Worm (Caenorhabditis elegans): ENCODE results near the gene F21A3.11.

Gene F21A3.11

ce11 chrV:15553869-15554268, 20.9 kb upstream of the F21A3.11 start:
- peak; percentile 65 for TF ChIP-seq flt-1 (GFP tag; IDR thresholded peaks at IDR 0.05)
- TF ChIP-seq hmbx-1 (tag; optimal IDR thresholded peaks at IDR 0.05), result no peak
- TF ChIP-seq ceh-36 (tag; optimal IDR thresholded peaks at IDR 0.05), result peak; percentile 46
- TF ChIP-seq hnd-1 (tag; optimal IDR thresholded peaks at IDR 0.05), result peak; percentile 41
- TF ChIP-seq sea-1 (GFP tag; conservative IDR thresholded peaks at IDR 0.05), result no peak
- peak; percentile 45; the same call in 1 of the 2 replicates for TF ChIP-seq tbx-37 (GFP tag; conservative IDR thresholded peaks at IDR 0.05)
- no peak for TF ChIP-seq ama-1 (optimal IDR thresholded peaks at IDR 0.05)
- TF ChIP-seq scrt-1 (GFP tag; IDR thresholded peaks at IDR 0.05), result 0 out of 2 replicates have a peak, but pooled peaks have one; percentile 39
- no peak for TF ChIP-seq tra-4 (tag; optimal IDR thresholded peaks at IDR 0.05)
- peak; percentile 67 for TF ChIP-seq tbx-11 (GFP tag; IDR thresholded peaks at IDR 0.05)
- TF ChIP-seq aly-1 (tag; optimal IDR thresholded peaks at IDR 0.05), result no peak
- TF ChIP-seq pes-1 (GFP tag; IDR thresholded peaks at IDR 0.05), result peak; percentile 76
- TF ChIP-seq B0310.2 (tag; optimal IDR thresholded peaks at IDR 0.05), result no peak
- TF ChIP-seq ets-7 (tag; optimal IDR thresholded peaks at IDR 0.05), result no peak
- peak; percentile 15 for TF ChIP-seq F13C5.2 (tag; optimal IDR thresholded peaks at IDR 0.05)
- peak; percentile 17 for TF ChIP-seq ceh-13 (GFP tag; optimal IDR thresholded peaks at IDR 0.05)
- peak; percentile 35 for TF ChIP-seq hmg-4 (GFP tag; optimal IDR thresholded peaks at IDR 0.05)

- TF ChIP-seq F13C5.2 (tag; optimal IDR thresholded peaks at IDR 0.05), result peak; percentile 91
- TF ChIP-seq pes-1 (GFP tag; IDR thresholded peaks at IDR 0.05), result peak; percentile 92
- peak; percentile 92 for TF ChIP-seq scrt-1 (GFP tag; IDR thresholded peaks at IDR 0.05)
- TF ChIP-seq hnd-1 (tag; optimal IDR thresholded peaks at IDR 0.05), result peak; percentile 80
- TF ChIP-seq flt-1 (GFP tag; IDR thresholded peaks at IDR 0.05), result peak; percentile 92
- peak; percentile 59 for TF ChIP-seq hmbx-1 (tag; optimal IDR thresholded peaks at IDR 0.05)
- peak; percentile 92 for TF ChIP-seq tbx-37 (GFP tag; conservative IDR thresholded peaks at IDR 0.05)
- TF ChIP-seq B0310.2 (tag; optimal IDR thresholded peaks at IDR 0.05), result peak; percentile 82
- TF ChIP-seq ama-1 (optimal IDR thresholded peaks at IDR 0.05), result no peak
- peak; percentile 95 for TF ChIP-seq ceh-36 (tag; optimal IDR thresholded peaks at IDR 0.05)
- TF ChIP-seq aly-1 (tag; optimal IDR thresholded peaks at IDR 0.05), result peak; percentile 86
- peak; percentile 77 for TF ChIP-seq ceh-13 (GFP tag; optimal IDR thresholded peaks at IDR 0.05)
- TF ChIP-seq tra-4 (tag; optimal IDR thresholded peaks at IDR 0.05), result peak; percentile 71
- TF ChIP-seq hmg-4 (GFP tag; optimal IDR thresholded peaks at IDR 0.05), result peak; percentile 92
- peak; percentile 89 for TF ChIP-seq sea-1 (GFP tag; conservative IDR thresholded peaks at IDR 0.05)
- peak; percentile 57 for TF ChIP-seq ets-7 (tag; optimal IDR thresholded peaks at IDR 0.05)
- TF ChIP-seq tbx-11 (GFP tag; IDR thresholded peaks at IDR 0.05), result peak; percentile 89
Observed at ce11 chrV:15551642-15552041, 18.6 kb upstream of the F21A3.11 start.

- TF ChIP-seq sea-1 (GFP tag; conservative IDR thresholded peaks at IDR 0.05), result no peak
- TF ChIP-seq flt-1 (GFP tag; IDR thresholded peaks at IDR 0.05), result peak; percentile 11; the same call in 1 of the 2 replicates
- no peak for TF ChIP-seq ama-1 (optimal IDR thresholded peaks at IDR 0.05)
- no peak for TF ChIP-seq scrt-1 (GFP tag; IDR thresholded peaks at IDR 0.05)
- TF ChIP-seq pes-1 (GFP tag; IDR thresholded peaks at IDR 0.05), result 0 out of 2 replicates have a peak, but pooled peaks have one; percentile 48
- no peak for TF ChIP-seq tra-4 (tag; optimal IDR thresholded peaks at IDR 0.05)
- no peak for TF ChIP-seq ceh-13 (GFP tag; optimal IDR thresholded peaks at IDR 0.05)
- TF ChIP-seq hmbx-1 (tag; optimal IDR thresholded peaks at IDR 0.05), result no peak
- TF ChIP-seq ceh-36 (tag; optimal IDR thresholded peaks at IDR 0.05), result peak; percentile 2
Observed at ce11 chrV:15550408-15550807, 17.4 kb upstream of the F21A3.11 start.

- TF ChIP-seq aly-1 (tag; optimal IDR thresholded peaks at IDR 0.05), result no peak
- TF ChIP-seq ceh-36 (tag; optimal IDR thresholded peaks at IDR 0.05), result no peak
- no peak for TF ChIP-seq F13C5.2 (tag; optimal IDR thresholded peaks at IDR 0.05)
- no peak for TF ChIP-seq hmg-4 (GFP tag; optimal IDR thresholded peaks at IDR 0.05)
- no peak for TF ChIP-seq ceh-13 (GFP tag; optimal IDR thresholded peaks at IDR 0.05)
- 0 out of 2 replicates have a peak, but pooled peaks have one; percentile 34 for TF ChIP-seq flt-1 (GFP tag; IDR thresholded peaks at IDR 0.05)
- TF ChIP-seq hnd-1 (tag; optimal IDR thresholded peaks at IDR 0.05), result no peak
- TF ChIP-seq sea-1 (GFP tag; conservative IDR thresholded peaks at IDR 0.05), result no peak
- no peak for TF ChIP-seq ama-1 (optimal IDR thresholded peaks at IDR 0.05)
- TF ChIP-seq pes-1 (GFP tag; IDR thresholded peaks at IDR 0.05), result peak; percentile 65; the same call in 1 of the 2 replicates
- TF ChIP-seq scrt-1 (GFP tag; IDR thresholded peaks at IDR 0.05), result peak; percentile 36; the same call in 1 of the 2 replicates
- TF ChIP-seq tbx-11 (GFP tag; IDR thresholded peaks at IDR 0.05), result peak; percentile 46; the same call in 1 of the 2 replicates
- no peak for TF ChIP-seq ets-7 (tag; optimal IDR thresholded peaks at IDR 0.05)
Observed at ce11 chrV:15547727-15548126, 14.7 kb upstream of the F21A3.11 start.

- TF ChIP-seq pes-1 (GFP tag; IDR thresholded peaks at IDR 0.05), result no peak
- no peak for TF ChIP-seq ama-1 (optimal IDR thresholded peaks at IDR 0.05)
- TF ChIP-seq ceh-36 (tag; optimal IDR thresholded peaks at IDR 0.05), result no peak
- TF ChIP-seq hmbx-1 (tag; optimal IDR thresholded peaks at IDR 0.05), result no peak
- no peak for TF ChIP-seq flt-1 (GFP tag; IDR thresholded peaks at IDR 0.05)
- TF ChIP-seq hnd-1 (tag; optimal IDR thresholded peaks at IDR 0.05), result no peak
- TF ChIP-seq scrt-1 (GFP tag; IDR thresholded peaks at IDR 0.05), result no peak
- no peak for TF ChIP-seq tbx-11 (GFP tag; IDR thresholded peaks at IDR 0.05)
- no peak for TF ChIP-seq sea-1 (GFP tag; conservative IDR thresholded peaks at IDR 0.05)
- TF ChIP-seq tbx-37 (GFP tag; conservative IDR thresholded peaks at IDR 0.05), result no peak
- no peak for TF ChIP-seq B0310.2 (tag; optimal IDR thresholded peaks at IDR 0.05)
- no peak for TF ChIP-seq ets-7 (tag; optimal IDR thresholded peaks at IDR 0.05)
- TF ChIP-seq tra-4 (tag; optimal IDR thresholded peaks at IDR 0.05), result no peak
- TF ChIP-seq aly-1 (tag; optimal IDR thresholded peaks at IDR 0.05), result no peak
- TF ChIP-seq F13C5.2 (tag; optimal IDR thresholded peaks at IDR 0.05), result no peak
- no peak for TF ChIP-seq ceh-13 (GFP tag; optimal IDR thresholded peaks at IDR 0.05)
- TF ChIP-seq hmg-4 (GFP tag; optimal IDR thresholded peaks at IDR 0.05), result no peak
Observed at ce11 chrV:15544898-15545297, 11.9 kb upstream of the F21A3.11 start, which contains the start of gene glb-14. TSS of gene glb-14 (minus strand) at chrV:15544994.

ce11 chrV:15543252-15543651, 10.2 kb upstream of the F21A3.11 start:
- TF ChIP-seq hmbx-1 (tag; optimal IDR thresholded peaks at IDR 0.05) (no peak), tra-4 (tag; optimal IDR thresholded peaks at IDR 0.05) (no peak), scrt-1 (GFP tag; IDR thresholded peaks at IDR 0.05) (no peak)

ce11 chrV:15537923-15538322, 4.9 kb upstream of the F21A3.11 start, which contains the start of gene prde-1:
TSS of gene prde-1 (plus strand) at chrV:15538244.
- no peak for TF ChIP-seq ets-7 (tag; optimal IDR thresholded peaks at IDR 0.05)
- no peak for TF ChIP-seq tra-4 (tag; optimal IDR thresholded peaks at IDR 0.05)
- TF ChIP-seq ama-1 (optimal IDR thresholded peaks at IDR 0.05), result no peak
- no peak for TF ChIP-seq aly-1 (tag; optimal IDR thresholded peaks at IDR 0.05)
- no peak for TF ChIP-seq F13C5.2 (tag; optimal IDR thresholded peaks at IDR 0.05)
- no peak for TF ChIP-seq tbx-11 (GFP tag; IDR thresholded peaks at IDR 0.05)
- TF ChIP-seq hmg-4 (GFP tag; optimal IDR thresholded peaks at IDR 0.05), result no peak
- TF ChIP-seq pes-1 (GFP tag; IDR thresholded peaks at IDR 0.05), result no peak
- TF ChIP-seq ceh-13 (GFP tag; optimal IDR thresholded peaks at IDR 0.05), result no peak
- no peak for TF ChIP-seq scrt-1 (GFP tag; IDR thresholded peaks at IDR 0.05)
- TF ChIP-seq flt-1 (GFP tag; IDR thresholded peaks at IDR 0.05), result no peak
- TF ChIP-seq hmbx-1 (tag; optimal IDR thresholded peaks at IDR 0.05), result no peak
- no peak for TF ChIP-seq ceh-36 (tag; optimal IDR thresholded peaks at IDR 0.05)
- no peak for TF ChIP-seq sea-1 (GFP tag; conservative IDR thresholded peaks at IDR 0.05)
- TF ChIP-seq hnd-1 (tag; optimal IDR thresholded peaks at IDR 0.05), result no peak
- no peak for TF ChIP-seq B0310.2 (tag; optimal IDR thresholded peaks at IDR 0.05)
- no peak for TF ChIP-seq tbx-37 (GFP tag; conservative IDR thresholded peaks at IDR 0.05)

Measured in whole organism, early embryonic.